Worm (Caenorhabditis elegans) whole organism, late embryonic: ENCODE results near the gene T12B3.3.

Experiments
- K02D7.2 ChIP-seq: sonication (generic microtip); optimal IDR thresholded peaks from 2 replicates; lab custom pipeline; 2017; ENCODE audit warnings: mild to moderate bottlenecking, missing genetic modification characterization, missing compliant biosample characterization
- K09A11.1 ChIP-seq: sonication (generic microtip); optimal IDR thresholded peaks from 2 replicates; lab custom pipeline; 2017; ENCODE audit warnings: antibody characterized with exemption, mild to moderate bottlenecking, missing genetic modification characterization, missing compliant biosample characterization; ENCODE audit not compliant: insufficient read depth
- ahr-1 ChIP-seq: sonication (generic microtip); optimal IDR thresholded peaks from 2 replicates; lab custom pipeline; 2016; ENCODE audit warnings: missing genetic modification characterization, missing compliant biosample characterization
- ama-1 ChIP-seq: fragments of 150-350 bp; optimal IDR thresholded peaks from 2 replicates; lab custom pipeline; 2014
- ceh-14 ChIP-seq: sonication (generic microtip); optimal IDR thresholded peaks from 2 replicates; lab custom pipeline; 2016; ENCODE audit warnings: missing genotype, missing genetic modification characterization, missing compliant biosample characterization
- ceh-18 ChIP-seq: sonication (generic microtip); optimal IDR thresholded peaks from 2 replicates; lab custom pipeline; 2016; ENCODE audit warnings: missing genetic modification characterization, missing compliant biosample characterization
- ceh-24 ChIP-seq: sonication (generic microtip); optimal IDR thresholded peaks from 2 replicates; lab custom pipeline; 2016; ENCODE audit warnings: mild to moderate bottlenecking, missing genetic modification characterization, missing compliant biosample characterization
- ceh-30 ChIP-seq: fragments of 150-350 bp; optimal IDR thresholded peaks from 2 replicates; lab custom pipeline; 2014; ENCODE audit warnings: missing biosample characterization, missing genetic modification characterization
- ceh-31 ChIP-seq: sonication (generic microtip); optimal IDR thresholded peaks from 2 replicates; lab custom pipeline; 2016; ENCODE audit warnings: missing genetic modification characterization, missing compliant biosample characterization
- ceh-34 ChIP-seq: sonication (generic microtip); optimal IDR thresholded peaks from 2 replicates; lab custom pipeline; 2016; ENCODE audit warnings: mild to moderate bottlenecking, missing genetic modification characterization, missing compliant biosample characterization
- ceh-45 ChIP-seq: fragments of 200-800 bp; sonication (Bioruptor generic); IDR thresholded peaks from 2 replicates; pipeline ENCODE4 v1.3.6; 2022; ENCODE audit warnings: missing genetic modification reagents, missing genetic modification characterization, missing compliant biosample characterization
- ceh-48 ChIP-seq: sonication (generic microtip); optimal IDR thresholded peaks from 2 replicates; lab custom pipeline; 2016; ENCODE audit warnings: missing genetic modification characterization, inconsistent platforms, missing compliant biosample characterization
- ceh-6 ChIP-seq: fragments of 200-800 bp; sonication (Bioruptor generic); optimal IDR thresholded peaks from 2 replicates; lab custom pipeline; 2018; ENCODE audit warnings: mild to moderate bottlenecking, missing genetic modification characterization, missing compliant biosample characterization
- ceh-9 ChIP-seq: sonication (generic microtip); optimal IDR thresholded peaks from 2 replicates; lab custom pipeline; 2016; ENCODE audit warnings: mild to moderate bottlenecking, missing genetic modification characterization, inconsistent platforms, missing compliant biosample characterization
- dmd-4 ChIP-seq: sonication (generic microtip); optimal IDR thresholded peaks from 2 replicates; lab custom pipeline; 2016; ENCODE audit warnings: borderline replicate concordance, missing genetic modification characterization, missing compliant biosample characterization
- dve-1 ChIP-seq: sonication (generic microtip); optimal IDR thresholded peaks from 2 replicates; lab custom pipeline; 2017; ENCODE audit warnings: antibody characterized with exemption, mild to moderate bottlenecking, missing genetic modification characterization, missing compliant biosample characterization
- eyg-1 ChIP-seq: sonication (generic microtip); optimal IDR thresholded peaks from 2 replicates; lab custom pipeline; 2016; ENCODE audit warnings: missing genotype, missing genetic modification characterization, missing compliant biosample characterization
- fax-1 ChIP-seq: sonication (generic microtip); optimal IDR thresholded peaks from 2 replicates; lab custom pipeline; 2016; ENCODE audit warnings: missing genotype, missing genetic modification characterization, missing compliant biosample characterization
- fkh-10 ChIP-seq: fragments of 150-350 bp; optimal IDR thresholded peaks from 2 replicates; lab custom pipeline; 2014; ENCODE audit warnings: missing biosample characterization, missing genetic modification reagents, missing genetic modification characterization
- fkh-6 ChIP-seq: sonication (generic microtip); optimal IDR thresholded peaks from 2 replicates; lab custom pipeline; 2016; ENCODE audit warnings: missing genetic modification characterization, missing compliant biosample characterization
- hlh-15 ChIP-seq: sonication (generic microtip); optimal IDR thresholded peaks from 2 replicates; lab custom pipeline; 2016; ENCODE audit warnings: missing genetic modification characterization, missing compliant biosample characterization
- hlh-30 ChIP-seq: sonication (generic microtip); optimal IDR thresholded peaks from 2 replicates; lab custom pipeline; 2017; ENCODE audit warnings: antibody characterized with exemption, missing genetic modification characterization, missing compliant biosample characterization; ENCODE audit not compliant: insufficient read depth
- lim-6 ChIP-seq: sonication (generic microtip); optimal IDR thresholded peaks from 2 replicates; lab custom pipeline; 2016; ENCODE audit warnings: missing genetic modification characterization, missing compliant biosample characterization
- lin-11 ChIP-seq: fragments of 200-800 bp; sonication (Bioruptor generic); optimal IDR thresholded peaks from 2 replicates; lab custom pipeline; 2018; ENCODE audit warnings: mild to moderate bottlenecking, missing genetic modification characterization, missing compliant biosample characterization
- nfya-1 ChIP-seq: sonication (generic microtip); optimal IDR thresholded peaks from 2 replicates; lab custom pipeline; 2017; ENCODE audit warnings: missing genetic modification characterization, mild to moderate bottlenecking, missing compliant biosample characterization, antibody characterized with exemption, moderate library complexity
- nhr-232 ChIP-seq: sonication (generic microtip); optimal IDR thresholded peaks from 2 replicates; lab custom pipeline; 2016; ENCODE audit warnings: missing genetic modification characterization, missing compliant biosample characterization
- pat-9 ChIP-seq: fragments of 200-800 bp; sonication (Bioruptor generic); optimal IDR thresholded peaks from 2 replicates; lab custom pipeline; 2018; ENCODE audit warnings: mild to moderate bottlenecking, missing genetic modification characterization, moderate library complexity, missing compliant biosample characterization
- pax-1 ChIP-seq: fragments of 150-350 bp; optimal IDR thresholded peaks from 2 replicates; lab custom pipeline; 2014; ENCODE audit warnings: missing biosample characterization, missing genetic modification characterization
- pha-4 ChIP-seq: fragments of 150-350 bp; optimal IDR thresholded peaks from 2 replicates; lab custom pipeline; 2018; ENCODE audit warnings: missing biosample characterization, missing genetic modification reagents, missing genetic modification characterization
- pros-1 ChIP-seq: fragments of 150-350 bp; optimal IDR thresholded peaks from 2 replicates; lab custom pipeline; 2014; ENCODE audit warnings: missing biosample characterization, missing genetic modification reagents, missing genetic modification characterization
- ref-2 ChIP-seq: sonication (generic microtip); optimal IDR thresholded peaks from 2 replicates; lab custom pipeline; 2016; ENCODE audit warnings: missing genetic modification characterization, missing compliant biosample characterization
- rnt-1 ChIP-seq: sonication (generic microtip); optimal IDR thresholded peaks from 2 replicates; lab custom pipeline; 2016; ENCODE audit warnings: missing genetic modification characterization, missing compliant biosample characterization
- sdc-2 ChIP-seq: sonication (generic microtip); optimal IDR thresholded peaks from 2 replicates; lab custom pipeline; 2016; ENCODE audit warnings: missing genotype, missing genetic modification characterization, missing compliant biosample characterization
- sox-4 ChIP-seq: sonication (generic microtip); optimal IDR thresholded peaks from 2 replicates; lab custom pipeline; 2017; ENCODE audit warnings: mild to moderate bottlenecking, missing genetic modification characterization, inconsistent platforms, missing compliant biosample characterization
- syd-9 ChIP-seq: sonication (generic microtip); optimal IDR thresholded peaks from 2 replicates; lab custom pipeline; 2016; ENCODE audit warnings: mild to moderate bottlenecking, missing genetic modification characterization, moderate library complexity, missing compliant biosample characterization
- tbx-2 ChIP-seq: sonication (generic microtip); optimal IDR thresholded peaks from 2 replicates; lab custom pipeline; 2016; ENCODE audit warnings: missing genetic modification characterization, missing compliant biosample characterization
- unc-42 ChIP-seq: sonication (generic microtip); optimal IDR thresholded peaks from 2 replicates; lab custom pipeline; 2016; ENCODE audit warnings: missing genotype, missing genetic modification characterization, missing compliant biosample characterization
- unc-55 ChIP-seq: sonication (generic microtip); optimal IDR thresholded peaks from 2 replicates; lab custom pipeline; 2017; ENCODE audit warnings: missing biosample characterization, missing genetic modification reagents, missing genetic modification characterization
- unc-86 ChIP-seq: sonication (generic microtip); optimal IDR thresholded peaks from 2 replicates; lab custom pipeline; 2016; ENCODE audit warnings: missing genetic modification characterization, missing compliant biosample characterization
- zip-5 ChIP-seq: sonication (generic microtip); optimal IDR thresholded peaks from 2 replicates; lab custom pipeline; 2016; ENCODE audit warnings: missing genetic modification characterization, missing compliant biosample characterization

Gene T12B3.3

DNA sequence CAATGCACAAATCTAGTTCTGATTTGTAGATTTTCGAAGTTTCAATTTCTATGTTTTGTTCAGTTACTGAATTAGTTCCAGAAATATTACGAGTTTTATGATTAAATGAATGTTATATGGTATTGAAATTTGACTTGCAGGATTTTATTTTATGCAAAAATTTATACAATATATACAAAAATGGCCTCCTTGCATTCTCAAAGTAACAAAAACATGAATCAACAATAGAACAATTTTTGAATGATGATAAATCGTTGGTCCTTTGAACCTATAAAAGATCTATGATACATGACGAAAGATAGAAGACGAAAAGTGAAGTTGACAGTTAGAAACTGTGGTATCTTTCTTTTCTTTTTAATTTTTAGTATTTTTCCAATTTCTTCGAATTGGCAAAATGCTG, 1.6 kb downstream of the T12B3.3 start, which contains the start of gene T12B3.2:
T12B3.2 (plus strand) TSS at position 301 of the 400 bp plus-strand sequence.
- no peak for TF ChIP-seq K09A11.1 (tag; lab: Kevin White, UChicago)
- no peak for TF ChIP-seq ceh-48 (tag; lab: Kevin White, UChicago)
- no peak for TF ChIP-seq ceh-6 (GFP tag; lab: Kevin White, UChicago)
- no peak for TF ChIP-seq ceh-24
- no peak for TF ChIP-seq fax-1
- no peak for TF ChIP-seq K02D7.2 (tag; lab: Kevin White, UChicago)
- TF ChIP-seq sox-4 (tag; lab: Kevin White, UChicago), result no peak
- no peak for TF ChIP-seq pat-9 (tag; lab: Kevin White, UChicago)
- TF ChIP-seq pha-4 (tag; lab: Kevin White, UChicago), result no peak
- TF ChIP-seq ceh-34 (tag; lab: Kevin White, UChicago), result no peak
- TF ChIP-seq pax-1 (tag; lab: Kevin White, UChicago), result no peak

DNA sequence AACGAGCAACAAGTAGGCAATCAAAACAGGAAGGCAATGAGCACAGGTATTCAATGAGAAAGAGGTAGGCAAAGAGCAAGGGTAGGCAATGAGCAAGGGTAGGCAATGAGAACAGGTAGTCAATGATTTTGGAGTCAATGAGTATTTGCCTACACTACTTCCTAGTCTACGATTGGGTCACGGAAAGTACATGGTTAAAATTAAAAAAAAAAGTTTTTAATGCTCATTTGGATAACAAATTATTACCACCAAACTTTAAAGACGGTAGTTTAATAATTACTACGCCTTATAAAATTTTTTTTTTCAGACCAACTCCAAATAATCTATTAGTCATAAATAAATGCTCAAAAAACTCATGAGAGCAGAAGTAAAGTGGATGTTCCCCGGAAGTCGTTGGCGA, 6.8 kb downstream of the T12B3.3 start, which contains the start of gene ptp-8:
ptp-8 (plus strand) TSS at position 301 of the 400 bp plus-strand sequence.
- no peak for TF ChIP-seq unc-86
- no peak for TF ChIP-seq ceh-30
- TF ChIP-seq sox-4 (tag; lab: Kevin White, UChicago), result no peak
- TF ChIP-seq fkh-10 (GFP tag; lab: Kevin White, UChicago), result no peak
- no peak for TF ChIP-seq ceh-48 (tag; lab: Kevin White, UChicago)
- TF ChIP-seq ahr-1 (tag; lab: Kevin White, UChicago), result no peak
- TF ChIP-seq ceh-6 (GFP tag; lab: Kevin White, UChicago), result no peak
- no peak for TF ChIP-seq ceh-45
- no peak for TF ChIP-seq ceh-9 (tag; lab: Kevin White, UChicago)
- no peak for TF ChIP-seq ceh-24
- TF ChIP-seq, all 69 proteins: peak for 0

DNA sequence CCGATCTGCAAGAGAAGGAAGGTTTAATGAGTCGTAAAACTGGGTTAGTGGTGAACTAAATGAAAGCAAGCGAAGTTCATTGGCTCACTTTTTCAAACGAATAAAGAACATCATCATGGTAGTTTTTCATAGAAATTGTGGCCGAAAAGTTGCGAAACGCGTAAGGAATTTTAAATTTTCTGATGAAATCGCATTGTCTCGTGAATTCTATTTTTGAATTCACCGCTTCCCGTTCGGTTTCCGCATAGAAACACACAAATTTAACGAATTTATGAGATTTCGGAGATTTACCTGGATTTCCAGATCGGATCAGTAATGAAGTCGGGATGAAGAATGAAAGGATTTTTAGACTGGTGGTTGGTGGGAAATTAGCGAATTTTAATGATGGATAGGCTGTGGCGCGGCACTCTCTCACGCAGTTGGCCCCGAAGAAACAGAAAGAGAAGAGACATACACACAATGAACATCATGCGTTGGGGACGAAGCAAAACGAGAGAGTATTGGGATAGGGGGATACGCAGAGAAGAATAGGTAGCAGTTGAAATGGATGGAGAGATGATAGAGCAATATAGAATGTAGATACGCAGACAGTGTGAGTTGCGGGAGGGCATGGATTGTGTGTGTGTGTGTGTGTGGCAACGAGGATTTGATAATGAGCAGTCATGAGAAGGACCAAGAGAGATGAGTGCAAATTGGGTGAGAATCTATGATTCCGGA, 12.0 kb downstream of the T12B3.3 start:
- TF ChIP-seq K02D7.2 (tag; lab: Kevin White, UChicago) (peak; percentile 35), fkh-6 (tag; lab: Kevin White, UChicago) (peak; percentile 27), hlh-30 (peak; percentile 53), dmd-4 (peak; percentile 32), ceh-34 (tag; lab: Kevin White, UChicago) (peak; percentile 54), hlh-15 (no peak), sdc-2 (peak; percentile 25), rnt-1 (tag; lab: Kevin White, UChicago) (peak; percentile 74), ceh-31 (tag; lab: Kevin White, UChicago) (peak; percentile 83), pros-1 (tag; lab: Kevin White, UChicago) (no peak), unc-55 (GFP tag; lab: Kevin White, UChicago) (peak; percentile 89), zip-5 (no peak), ceh-18 (tag; lab: Kevin White, UChicago) (peak; percentile 78), unc-42 (tag; lab: Kevin White, UChicago) (peak; percentile 78), eyg-1 (tag; lab: Kevin White, UChicago) (no peak), tbx-2 (tag; lab: Kevin White, UChicago) (peak; percentile 76), ama-1 (no peak), pat-9 (tag; lab: Kevin White, UChicago) (no peak), syd-9 (peak; percentile 29), nfya-1 (tag; lab: Kevin White, UChicago) (peak; percentile 54), ref-2 (tag; lab: Kevin White, UChicago) (peak; percentile 46), ceh-14 (peak; percentile 71), dve-1 (peak; percentile 15), nhr-232 (tag; lab: Kevin White, UChicago) (no peak), lin-11 (no peak), fax-1 (peak; percentile 13), lim-6 (tag; lab: Kevin White, UChicago) (no peak)
